Fruit fly (Drosophila melanogaster) whole organism, larva: ENCODE data around the gene CG17717.

Source experiments
- noc ChIP-seq: fragments of 200-800 bp; sonication (Bioruptor generic); optimal IDR thresholded peaks from 3 replicates; lab custom pipeline; 2019; ENCODE audit warnings: missing biosample characterization, mild to moderate bottlenecking, missing genetic modification characterization, moderate library complexity

The CG17717 gene

DNA sequence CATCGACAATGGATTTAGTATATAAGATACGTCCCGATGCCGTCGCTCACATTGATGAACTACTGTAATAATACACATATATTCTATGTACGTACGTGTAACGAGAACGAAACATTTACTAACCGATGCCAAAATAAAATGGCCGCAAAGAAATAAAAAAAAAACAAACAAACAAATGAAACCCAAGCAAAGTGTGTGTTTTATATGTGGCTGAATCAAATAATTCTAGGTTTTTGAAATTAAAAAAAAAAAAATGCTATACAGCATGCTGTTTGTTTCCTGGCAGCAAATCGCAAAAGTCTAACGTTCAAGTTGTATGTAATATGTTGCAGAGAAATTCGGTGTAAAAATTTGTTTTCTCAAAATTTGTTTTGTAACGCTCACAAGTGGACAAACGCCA lies at the start of gene CG17717:
Gene CG17717, plus strand, starts transcription at position 301 of the 400 bp plus-strand sequence.
- TF ChIP-seq noc (tag; lab: Kevin White, UChicago) = no peak

- TF ChIP-seq noc (tag; lab: Kevin White, UChicago) = no peak
These were observed 48.8 kb upstream of the CG17717 start, which contains the start of gene CG34417 for dm6 chrX:6540215-6540821. Gene CG34417, plus strand, starts transcription at chrX:6540771.

DNA sequence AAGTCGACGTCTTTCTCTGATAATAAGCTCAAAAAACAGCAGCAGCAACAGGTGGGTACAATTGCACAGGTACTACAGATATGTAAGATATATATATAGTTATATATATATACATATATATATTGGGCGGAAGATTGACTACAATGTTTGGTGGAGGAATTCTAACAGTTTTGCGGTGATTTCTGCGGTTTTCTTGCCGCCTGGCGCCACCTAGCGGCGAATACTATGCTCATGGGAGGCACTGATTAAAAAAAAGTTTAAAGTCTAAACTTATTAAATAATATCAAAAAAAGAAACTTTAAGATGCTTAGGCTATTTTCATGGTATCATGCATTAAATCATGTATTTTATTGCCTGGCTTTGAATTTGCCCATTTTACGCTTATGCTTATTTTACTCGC lies 47.8 kb upstream of the CG17717 start:
- TF ChIP-seq noc (tag; lab: Kevin White, UChicago) = no peak

DNA sequence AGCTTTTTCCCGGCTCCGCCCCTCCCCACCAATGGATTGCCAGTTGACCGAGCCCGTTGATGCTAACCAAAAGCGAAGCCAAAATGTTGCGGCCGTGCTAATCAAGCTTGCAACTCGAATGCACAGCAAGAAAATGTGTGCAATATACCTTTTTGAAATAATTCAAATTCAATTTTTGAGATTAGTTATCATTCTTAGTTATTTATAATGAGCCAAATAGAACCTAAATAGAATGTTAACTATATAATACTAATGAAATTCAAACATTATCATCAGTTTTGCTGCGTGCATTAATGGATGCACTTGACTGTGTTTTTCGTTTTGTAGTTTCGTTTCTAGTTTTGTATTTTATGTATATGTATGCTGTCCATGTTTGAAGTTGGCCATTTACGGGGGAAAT lies 46.8 kb upstream of the CG17717 start:
- TF ChIP-seq noc (tag; lab: Kevin White, UChicago) = no peak

DNA sequence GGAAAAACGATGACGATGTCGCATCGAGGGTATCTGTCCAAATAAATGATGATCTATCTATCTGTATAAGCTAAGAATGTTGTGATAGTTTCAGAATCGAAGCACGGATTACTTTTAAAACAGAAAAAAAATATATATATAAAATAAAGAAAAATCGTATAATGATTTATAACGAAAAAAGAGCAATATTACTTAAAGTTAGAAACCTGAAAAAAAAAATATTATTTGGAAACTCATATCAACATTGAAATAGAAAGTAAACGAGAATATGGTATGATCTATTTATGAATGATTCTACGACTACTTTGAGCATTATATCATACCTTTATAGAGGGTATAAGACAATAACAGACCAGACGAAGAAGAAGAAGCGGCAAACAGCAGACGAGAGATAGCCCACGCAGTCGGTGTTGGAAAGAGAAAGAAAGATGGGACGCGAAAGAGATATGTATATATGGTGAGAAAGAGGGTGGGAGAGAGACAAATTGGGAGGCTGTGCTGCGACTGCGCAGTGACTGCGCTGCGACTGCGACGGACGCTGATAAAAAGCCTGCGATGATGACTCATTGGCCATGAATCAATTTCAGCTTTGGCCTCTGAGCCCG lies 45.4 kb upstream of the CG17717 start:
- TF ChIP-seq noc (tag; lab: Kevin White, UChicago) = no peak

dm6 chrX:6545862-6546270 lies 43.2 kb upstream of the CG17717 start:
- no peak for TF ChIP-seq noc (tag; lab: Kevin White, UChicago)

dm6 chrX:6546970-6547369 lies 42.1 kb upstream of the CG17717 start:
- no peak for TF ChIP-seq noc (tag; lab: Kevin White, UChicago)

DNA sequence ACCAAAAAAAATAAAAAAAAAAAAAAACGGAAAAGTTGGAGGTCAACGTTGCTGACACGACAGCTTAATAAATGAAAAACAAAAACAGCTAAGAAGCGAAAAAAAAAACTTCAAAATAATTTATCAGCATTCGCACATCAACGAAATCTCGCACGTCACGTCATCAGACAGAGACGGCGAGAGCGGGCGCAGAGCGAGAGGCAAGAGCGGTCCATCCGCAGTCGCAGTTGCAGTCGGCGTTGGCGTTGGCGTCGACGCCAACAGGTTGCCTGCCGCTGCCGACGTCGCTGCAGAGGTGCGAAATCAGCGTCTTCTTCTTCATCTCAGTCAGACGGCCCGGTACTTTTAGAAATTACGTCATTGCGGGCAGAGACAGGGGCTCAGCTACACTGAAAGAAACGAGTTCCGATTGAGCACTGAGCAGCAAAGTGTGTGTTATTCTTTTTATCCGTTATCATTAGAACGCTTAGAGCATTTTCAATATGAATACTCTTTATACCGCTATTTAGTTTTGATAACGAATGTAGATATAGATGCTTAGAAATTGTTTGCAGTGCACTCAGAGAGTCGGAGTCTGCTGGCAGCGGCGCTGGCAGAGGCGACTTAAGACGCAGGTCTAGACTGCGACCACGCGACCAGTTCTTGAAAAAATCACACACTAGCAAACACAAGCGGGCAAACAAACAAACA lies 39.5 kb upstream of the CG17717 start:
- TF ChIP-seq noc (tag; lab: Kevin White, UChicago) = peak; percentile 97

DNA sequence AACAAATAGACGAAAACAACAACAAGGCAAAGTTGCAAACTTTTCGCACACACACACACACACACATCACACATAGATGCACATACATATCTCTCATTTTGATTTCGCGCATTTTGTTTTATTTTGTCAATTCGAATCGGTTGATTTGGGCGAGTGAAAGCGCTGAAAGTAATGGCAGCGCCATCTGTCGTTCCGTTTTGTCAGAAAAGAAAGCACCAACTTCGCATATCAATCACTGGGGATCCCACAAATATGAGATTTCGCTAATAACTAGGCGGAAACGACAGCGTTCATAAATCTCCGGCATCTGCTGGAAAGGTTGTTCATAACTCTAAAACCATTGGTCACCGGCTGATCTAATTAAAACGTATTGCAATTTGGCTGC lies 39.0 kb upstream of the CG17717 start:
- TF ChIP-seq noc (tag; lab: Kevin White, UChicago) = no peak

- TF ChIP-seq noc (tag; lab: Kevin White, UChicago) = no peak
These were observed 37.6 kb upstream of the CG17717 start for dm6 chrX:6551464-6551863.

- TF ChIP-seq noc (tag; lab: Kevin White, UChicago) = peak; percentile 68
These were observed 17.7 kb upstream of the CG17717 start for dm6 chrX:6571234-6571915.

DNA sequence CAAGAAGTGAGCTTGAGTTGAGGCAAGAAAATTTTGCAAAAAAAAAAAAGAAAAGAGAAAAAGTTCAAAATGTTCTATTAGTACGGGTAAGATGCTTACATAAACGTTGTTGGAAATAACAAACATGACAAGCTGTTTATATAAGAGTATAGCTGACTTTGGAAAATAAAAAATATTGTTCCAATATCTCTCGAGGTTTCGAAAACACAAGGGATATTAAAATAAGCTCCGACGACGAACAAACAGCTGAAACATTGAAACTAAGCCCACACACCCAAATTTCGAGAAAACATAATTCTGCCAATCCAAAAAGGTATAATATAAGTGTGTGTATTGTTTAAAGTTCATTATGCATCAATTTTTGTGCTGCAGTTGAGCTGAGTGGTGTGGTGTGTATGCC lies 15.3 kb upstream of the CG17717 start:
- TF ChIP-seq noc (tag; lab: Kevin White, UChicago) = no peak

DNA sequence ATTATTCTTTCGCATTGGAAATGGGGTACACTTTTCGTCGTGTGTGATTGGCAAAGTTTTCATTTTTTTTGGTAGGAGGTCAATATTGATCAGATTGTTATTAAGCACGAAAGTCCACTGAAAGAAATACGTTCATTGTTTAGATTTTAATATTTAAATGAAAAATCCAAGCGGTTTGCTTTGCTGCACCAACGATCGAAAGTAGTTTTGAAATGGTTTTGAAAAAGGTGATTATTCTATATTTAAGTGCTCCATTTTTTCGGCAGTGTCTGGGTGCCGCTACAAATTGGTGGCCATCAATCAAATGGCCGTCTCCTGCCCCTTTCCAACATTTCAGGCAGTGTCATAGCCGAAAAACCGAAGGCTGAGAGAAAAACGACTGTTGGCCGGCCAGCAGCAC lies 14.6 kb upstream of the CG17717 start:
- TF ChIP-seq noc (tag; lab: Kevin White, UChicago) = no peak

dm6 chrX:6590681-6591289 lies 1.7 kb downstream of the CG17717 start, which contains the start of gene Pat1:
Gene Pat1, plus strand, starts transcription at chrX:6590776.
- TF ChIP-seq noc (tag; lab: Kevin White, UChicago) = no peak

- TF ChIP-seq noc (tag; lab: Kevin White, UChicago) = peak; percentile 39
These were observed 3.0 kb downstream of the CG17717 start for dm6 chrX:6592093-6592492.

- TF ChIP-seq noc (tag; lab: Kevin White, UChicago) = no peak
These were observed 3.7 kb downstream of the CG17717 start for dm6 chrX:6592745-6593144.
